Worm (Caenorhabditis elegans) whole organism, young adult: ENCODE results near the gene sel-9.

ENCODE experiments used
- C06A6.2 ChIP-seq: fragments of 200-800 bp; sonication (Bioruptor generic); conservative IDR thresholded peaks from 2 replicates; pipeline ENCODE4 v1.3.6; 2022; ENCODE audit warnings: missing genetic modification characterization, missing compliant biosample characterization
- F10E7.11 ChIP-seq: sonication (generic microtip); optimal IDR thresholded peaks from 2 replicates; lab custom pipeline; 2017; ENCODE audit warnings: mild to moderate bottlenecking, missing genetic modification characterization, moderate library complexity, missing compliant biosample characterization
- F57A8.1 ChIP-seq: fragments of 200-800 bp; sonication (Bioruptor generic); optimal IDR thresholded peaks from 2 replicates; lab custom pipeline; 2018; ENCODE audit warnings: mild to moderate bottlenecking, missing genetic modification characterization, moderate library complexity, missing compliant biosample characterization
- F57C9.4 ChIP-seq: sonication (generic microtip); optimal IDR thresholded peaks from 2 replicates; lab custom pipeline; 2017; ENCODE audit warnings: mild to moderate bottlenecking, missing genetic modification characterization, missing compliant biosample characterization
- T26A5.8 ChIP-seq: sonication (generic microtip); optimal IDR thresholded peaks from 2 replicates; lab custom pipeline; 2016; ENCODE audit warnings: missing genetic modification characterization, missing compliant biosample characterization
- Y53F4B.3 ChIP-seq: fragments of 200-800 bp; sonication (Bioruptor generic); IDR thresholded peaks from 2 replicates; pipeline ENCODE4 v1.3.6; 2022; ENCODE audit warnings: missing genetic modification reagents, missing genetic modification characterization, missing compliant biosample characterization
- Y56A3A.18 ChIP-seq: fragments of 200-800 bp; sonication (Bioruptor generic); IDR thresholded peaks from 2 replicates; pipeline ENCODE4 v1.3.6; 2022; ENCODE audit warnings: missing genetic modification reagents, missing genetic modification characterization, missing compliant biosample characterization
- ama-1 ChIP-seq, 3 experiments: fragments of 150-350 bp in 1 of 3; sonication (generic microtip) in 2 of 3; optimal IDR thresholded peaks; 2 replicates each; lab custom pipeline; 2014 to 2018; ENCODE audit warnings: missing biosample characterization in 2 of 3, missing genetic modification characterization in 2 of 3, missing genetic modification reagents in 2 of 3
- aptf-3 ChIP-seq: fragments of 200-800 bp; sonication (Bioruptor generic); IDR thresholded peaks from 2 replicates; pipeline ENCODE4 v1.3.6; 2022; ENCODE audit warnings: missing genetic modification characterization, missing compliant biosample characterization
- attf-3 ChIP-seq: fragments of 200-800 bp; sonication (Bioruptor generic); conservative IDR thresholded peaks from 2 replicates; pipeline ENCODE4 v1.3.6; 2022; ENCODE audit warnings: missing genetic modification reagents, missing genetic modification characterization, missing compliant biosample characterization
- attf-6 ChIP-seq: fragments of 200-800 bp; sonication (Bioruptor generic); IDR thresholded peaks from 2 replicates; pipeline ENCODE4 v1.3.6; 2022; ENCODE audit warnings: missing genetic modification reagents, missing genetic modification characterization, missing compliant biosample characterization
- bed-1 ChIP-seq: fragments of 200-800 bp; sonication (Bioruptor generic); IDR thresholded peaks from 2 replicates; pipeline ENCODE4 v1.3.6; 2022; ENCODE audit warnings: missing genetic modification reagents, missing genetic modification characterization, missing compliant biosample characterization
- bed-2 ChIP-seq: fragments of 200-800 bp; sonication (Bioruptor generic); IDR thresholded peaks from 2 replicates; pipeline ENCODE4 v1.3.6; 2022; ENCODE audit warnings: missing genetic modification reagents, missing genetic modification characterization, missing compliant biosample characterization
- cebp-1 ChIP-seq, 2 experiments: fragments of 200-800 bp in 1 of 2; sonication (Bioruptor generic) in 1 of 2; sonication (generic microtip) in 1 of 2; IDR thresholded peaks in 1 of 2; optimal IDR thresholded peaks in 1 of 2; 2 replicates each; pipeline versions ENCODE4 v1.3.6 to Lab custom; 2017 to 2022; ENCODE audit warnings: missing compliant biosample characterization in 2 of 2, missing genetic modification characterization in 2 of 2, mild to moderate bottlenecking in 1 of 2, missing genetic modification reagents in 1 of 2, moderate library complexity in 1 of 2
- cebp-2 ChIP-seq: fragments of 200-800 bp; sonication (Bioruptor generic); IDR thresholded peaks from 2 replicates; pipeline ENCODE4 v1.3.6; 2022; ENCODE audit warnings: missing genetic modification characterization, missing compliant biosample characterization
- ceh-40 ChIP-seq: fragments of 200-800 bp; sonication (Bioruptor generic); IDR thresholded peaks from 2 replicates; pipeline ENCODE4 v1.3.6; 2022; ENCODE audit warnings: missing genetic modification characterization, missing compliant biosample characterization
- ceh-79 ChIP-seq: sonication (generic microtip); optimal IDR thresholded peaks from 2 replicates; lab custom pipeline; 2017; ENCODE audit warnings: mild to moderate bottlenecking, missing genetic modification characterization, missing compliant biosample characterization
- chd-7 ChIP-seq: sonication (generic microtip); optimal IDR thresholded peaks from 2 replicates; lab custom pipeline; 2016; ENCODE audit warnings: mild to moderate bottlenecking, missing genetic modification characterization, moderate library complexity, missing compliant biosample characterization
- dpff-1 ChIP-seq: sonication (generic microtip); optimal IDR thresholded peaks from 2 replicates; lab custom pipeline; 2017; ENCODE audit warnings: mild to moderate bottlenecking, missing genetic modification characterization, missing compliant biosample characterization
- dpl-1 ChIP-seq: fragments of 150-350 bp; optimal IDR thresholded peaks from 2 replicates; lab custom pipeline; 2014; ENCODE audit warnings: missing biosample characterization, missing genetic modification reagents, missing genetic modification characterization
- efl-1 ChIP-seq: fragments of 150-350 bp; optimal IDR thresholded peaks from 2 replicates; lab custom pipeline; 2014; ENCODE audit warnings: missing biosample characterization, missing genetic modification reagents, missing genetic modification characterization
- egl-18 ChIP-seq: fragments of 200-800 bp; sonication (Bioruptor generic); IDR thresholded peaks from 2 replicates; pipeline ENCODE4 v1.3.6; 2022; ENCODE audit warnings: missing genetic modification reagents, missing genetic modification characterization, missing compliant biosample characterization
- hlh-26 ChIP-seq: fragments of 200-800 bp; sonication (Bioruptor generic); conservative IDR thresholded peaks from 2 replicates; pipeline ENCODE4 v1.3.6; 2022; ENCODE audit warnings: missing genetic modification reagents, missing genetic modification characterization, missing compliant biosample characterization
- let-607 ChIP-seq, 2 experiments: fragments of 200-800 bp in 1 of 2; sonication (Bioruptor generic) in 1 of 2; sonication (generic microtip) in 1 of 2; optimal IDR thresholded peaks; 2 replicates each; lab custom pipeline; 2016 to 2018; ENCODE audit warnings: mild to moderate bottlenecking in 2 of 2, missing compliant biosample characterization in 2 of 2, missing genetic modification characterization in 2 of 2, moderate library complexity in 2 of 2, missing genotype in 1 of 2
- lin-26 ChIP-seq: fragments of 200-800 bp; sonication (Bioruptor generic); IDR thresholded peaks from 2 replicates; pipeline ENCODE4 v1.3.6; 2022; ENCODE audit warnings: missing genetic modification reagents, missing genetic modification characterization, missing compliant biosample characterization
- lin-54 ChIP-seq: fragments of 200-800 bp; sonication (Bioruptor generic); optimal IDR thresholded peaks from 2 replicates; lab custom pipeline; 2018; ENCODE audit warnings: mild to moderate bottlenecking, missing genetic modification characterization, missing compliant biosample characterization
- madf-3 ChIP-seq: fragments of 200-800 bp; sonication (Bioruptor generic); IDR thresholded peaks from 2 replicates; pipeline ENCODE4 v1.3.6; 2022; ENCODE audit warnings: missing genetic modification reagents, missing genetic modification characterization, missing compliant biosample characterization
- mxl-1 ChIP-seq: sonication (generic microtip); optimal IDR thresholded peaks from 2 replicates; lab custom pipeline; 2016; ENCODE audit warnings: missing genetic modification characterization, missing compliant biosample characterization
- rcor-1 ChIP-seq: fragments of 200-800 bp; sonication (Bioruptor generic); IDR thresholded peaks from 2 replicates; pipeline ENCODE4 v1.3.6; 2022; ENCODE audit warnings: missing genetic modification reagents, missing genetic modification characterization, missing compliant biosample characterization
- rec-8 ChIP-seq, 2 experiments: sonication (generic microtip); optimal IDR thresholded peaks; 2 replicates each; lab custom pipeline; 2016; ENCODE audit warnings: mild to moderate bottlenecking in 2 of 2, missing genetic modification characterization in 2 of 2, missing genetic modification reagents in 2 of 2, missing genotype in 2 of 2, missing biosample characterization in 1 of 2, missing compliant biosample characterization in 1 of 2, moderate library complexity in 1 of 2
- snpc-1.1 ChIP-seq: sonication (generic microtip); optimal IDR thresholded peaks from 2 replicates; lab custom pipeline; 2017; ENCODE audit warnings: missing genetic modification characterization, mild to moderate bottlenecking, missing compliant biosample characterization, antibody characterized with exemption, moderate library complexity, missing genotype, missing genetic modification reagents; ENCODE audit not compliant: insufficient read depth
- snpc-1.3 ChIP-seq: sonication (generic microtip); optimal IDR thresholded peaks from 2 replicates; lab custom pipeline; 2017; ENCODE audit warnings: missing genetic modification characterization, mild to moderate bottlenecking, missing compliant biosample characterization, antibody characterized with exemption, moderate library complexity, missing genotype, missing genetic modification reagents; ENCODE audit not compliant: insufficient read depth
- snpc-4 ChIP-seq, 5 experiments: fragments of 150-350 bp in 1 of 5; sonication (generic microtip) in 4 of 5; optimal IDR thresholded peaks; 2 replicates each; lab custom pipeline; 2014 to 2018; ENCODE audit warnings: missing genetic modification characterization in 5 of 5, missing biosample characterization in 3 of 5, antibody characterized with exemption in 2 of 5, mild to moderate bottlenecking in 2 of 5, missing compliant biosample characterization in 2 of 5, missing genotype in 2 of 5, moderate library complexity in 2 of 5, missing genetic modification reagents in 1 of 5
- somi-1 ChIP-seq: fragments of 200-800 bp; sonication (Bioruptor generic); optimal IDR thresholded peaks from 2 replicates; lab custom pipeline; 2018; ENCODE audit warnings: mild to moderate bottlenecking, missing genetic modification characterization, missing compliant biosample characterization
- sptf-2 ChIP-seq: fragments of 200-800 bp; sonication (Bioruptor generic); optimal IDR thresholded peaks from 2 replicates; lab custom pipeline; 2018; ENCODE audit warnings: mild to moderate bottlenecking, missing genetic modification characterization, missing compliant biosample characterization
- ztf-26 ChIP-seq: sonication (generic microtip); optimal IDR thresholded peaks from 2 replicates; lab custom pipeline; 2017; ENCODE audit warnings: missing genetic modification characterization, missing compliant biosample characterization
- ztf-6 ChIP-seq: fragments of 200-800 bp; sonication (Bioruptor generic); IDR thresholded peaks from 2 replicates; pipeline ENCODE4 v1.3.6; 2022; ENCODE audit warnings: missing genetic modification reagents, missing genetic modification characterization, missing compliant biosample characterization

Gene sel-9

DNA sequence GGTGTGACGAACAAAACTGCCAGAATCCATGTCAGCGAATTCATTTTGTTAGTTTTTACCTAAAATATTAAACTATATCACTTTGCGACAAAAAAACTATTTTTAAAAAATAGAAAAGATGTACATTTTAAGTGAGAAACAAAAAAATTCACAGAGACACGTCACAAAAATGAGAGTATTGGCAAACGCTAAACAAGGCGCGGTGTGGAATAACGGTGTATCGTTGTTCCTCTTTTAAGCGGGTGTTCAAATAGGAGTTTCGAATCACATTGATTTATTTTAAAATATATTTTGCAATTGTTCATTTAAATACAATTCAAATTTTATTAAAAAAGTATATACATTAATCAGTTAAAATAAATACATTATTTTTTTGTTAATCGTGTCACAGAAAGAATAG, at the start of gene sel-9:
TSS of gene sel-9 (minus strand) at position 59 of the 400 bp plus-strand sequence.
- TF ChIP-seq rcor-1 (GFP tag; lab: Robert Waterston, UW) (no peak), ceh-40 (GFP tag; lab: Robert Waterston, UW) (no peak), efl-1 (peak; percentile 35), F10E7.11 (tag; lab: Kevin White, UChicago) (no peak), F57C9.4 (tag; lab: Kevin White, UChicago) (no peak), bed-1 (GFP tag; lab: Robert Waterston, UW) (no peak), sptf-2 (GFP tag; lab: Kevin White, UChicago) (no peak), aptf-3 (GFP tag; lab: Robert Waterston, UW) (no peak), chd-7 (no peak), lin-54 (peak; percentile 54), ztf-6 (GFP tag; lab: Robert Waterston, UW) (no peak), dpff-1 (no peak), bed-2 (no peak), hlh-26 (GFP tag; lab: Robert Waterston, UW) (no peak), snpc-1.1 (no peak), cebp-1 (GFP tag; IDR thresholded peaks at IDR 0.05; lab: Robert Waterston, UW) (no peak), cebp-1 (tag; optimal IDR thresholded peaks at IDR 0.05; lab: Kevin White, UChicago) (peak; percentile 33), let-607 (tag; optimal IDR thresholded peaks at IDR 0.05; lab: Kevin White, UChicago) (peak in 1 of 2 experiments; percentile 70), attf-3 (peak; percentile 95), snpc-4 (GFP tag; optimal IDR thresholded peaks at IDR 0.05; lab: Kevin White, UChicago) (no peak), snpc-4 (tag; optimal IDR thresholded peaks at IDR 0.05; lab: Kevin White, UChicago) (peak in 1 of 4 experiments; percentile 11), dpl-1 (peak; percentile 50), Y56A3A.18 (no peak), egl-18 (GFP tag; lab: Robert Waterston, UW) (no peak), Y53F4B.3 (no peak)

DNA sequence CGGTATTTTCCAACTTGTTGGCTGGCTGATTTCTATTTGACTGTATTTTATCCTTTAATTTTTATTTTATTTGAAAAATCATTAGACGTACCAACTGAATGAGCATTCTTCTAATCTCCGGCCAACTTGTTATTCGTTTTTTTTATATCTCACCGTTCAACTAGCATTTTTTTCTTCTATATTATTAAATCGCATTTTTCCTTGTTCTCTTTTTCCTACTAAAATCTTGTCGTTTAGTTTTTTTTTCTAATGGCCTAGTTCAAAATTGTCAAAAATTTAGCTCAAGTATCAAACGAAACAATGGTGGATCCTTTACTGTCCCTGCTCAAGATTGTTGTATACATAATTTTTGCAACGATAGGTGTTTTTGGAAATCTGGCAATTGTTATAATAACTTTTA, 49.0 kb upstream of the sel-9 start, which contains the start of gene srsx-22:
TSS of gene srsx-22 (plus strand) at position 301 of the 400 bp plus-strand sequence.
- TF ChIP-seq attf-3, result no peak
- no peak for TF ChIP-seq F57A8.1 (GFP tag; lab: Kevin White, UChicago)
- no peak for TF ChIP-seq somi-1 (GFP tag; lab: Kevin White, UChicago)
- TF ChIP-seq attf-6 (GFP tag; lab: Robert Waterston, UW), result no peak
- no peak for TF ChIP-seq mxl-1 (tag; lab: Kevin White, UChicago)
- TF ChIP-seq T26A5.8 (tag; lab: Kevin White, UChicago), result no peak

DNA sequence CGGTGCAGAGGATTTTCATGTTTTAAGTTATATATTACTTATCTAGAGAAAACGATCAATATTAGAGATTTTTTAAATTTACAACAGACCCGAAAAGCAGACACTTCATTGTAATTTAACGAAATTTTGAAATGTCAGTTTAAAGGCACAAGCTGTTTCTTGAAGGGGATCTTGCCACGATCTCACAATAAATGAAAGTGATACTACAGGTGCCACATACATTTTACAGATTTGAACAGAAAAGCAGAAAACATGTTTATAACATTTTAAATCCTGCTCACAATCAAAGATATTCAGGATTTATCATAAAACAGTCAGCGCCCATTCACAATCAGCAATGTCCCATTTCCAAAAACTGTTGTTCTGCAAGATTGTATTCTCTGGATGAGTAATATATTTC, 47.6 kb upstream of the sel-9 start:
- TF ChIP-seq attf-3, result no peak
- no peak for TF ChIP-seq snpc-1.3 (tag; lab: Kevin White, UChicago)
- TF ChIP-seq madf-3 (GFP tag; lab: Robert Waterston, UW), result no peak
- no peak for TF ChIP-seq aptf-3 (GFP tag; lab: Robert Waterston, UW)
- no peak for TF ChIP-seq C06A6.2
- TF ChIP-seq F10E7.11 (tag; lab: Kevin White, UChicago), result no peak
- TF ChIP-seq ztf-26, result no peak
- no peak for TF ChIP-seq lin-26 (GFP tag; lab: Robert Waterston, UW)
- TF ChIP-seq cebp-2 (GFP tag; lab: Robert Waterston, UW), result no peak
- no peak for TF ChIP-seq rec-8 (tag; optimal IDR thresholded peaks at IDR 0.05; lab: Kevin White, UChicago)
- no peak for TF ChIP-seq ceh-79 (tag; lab: Kevin White, UChicago)
- TF ChIP-seq ama-1 (optimal IDR thresholded peaks at IDR 0.05; lab: Kevin White, UChicago), result no peak
- no peak for TF ChIP-seq ama-1 (GFP tag; optimal IDR thresholded peaks at IDR 0.05; lab: Kevin White, UChicago)
